Fruit fly (Drosophila melanogaster) whole organism, pupa: ENCODE measurements around the gene Rox8.

Experiments used
- CG13204 ChIP-seq: fragments of 200-800 bp; sonication (Bioruptor generic); optimal IDR thresholded peaks from 2 replicates; lab custom pipeline; 2018; ENCODE audit warnings: missing biosample characterization, mild to moderate bottlenecking, missing genetic modification characterization, moderate library complexity
- CG14655 ChIP-seq: fragments of 200-800 bp; sonication (Bioruptor generic); optimal IDR thresholded peaks from 3 replicates; lab custom pipeline; 2017; ENCODE audit warnings: mild to moderate bottlenecking, missing biosample characterization, missing genetic modification reagents, missing genetic modification characterization
- CG15710 ChIP-seq: fragments of 200-800 bp; sonication (Bioruptor generic); optimal IDR thresholded peaks from 2 replicates; lab custom pipeline; 2018; ENCODE audit warnings: missing biosample characterization, mild to moderate bottlenecking, missing genetic modification characterization, moderate library complexity
- CG17806 ChIP-seq: fragments of 200-800 bp; sonication (Bioruptor generic); optimal IDR thresholded peaks from 2 replicates; lab custom pipeline; 2018; ENCODE audit warnings: missing biosample characterization, mild to moderate bottlenecking, missing genetic modification characterization, moderate library complexity
- CG32121 ChIP-seq: fragments of 200-800 bp; sonication (Bioruptor generic); IDR thresholded peaks from 2 replicates; pipeline ENCODE4 v1.3.6; 2022; ENCODE audit warnings: missing biosample characterization, missing genetic modification characterization
- CG8159 ChIP-seq: fragments of 200-800 bp; sonication (Bioruptor generic); optimal IDR thresholded peaks from 3 replicates; lab custom pipeline; 2018; ENCODE audit warnings: missing biosample characterization, mild to moderate bottlenecking, missing genetic modification characterization, moderate library complexity
- CG8301 ChIP-seq: fragments of 200-800 bp; sonication (Bioruptor generic); optimal IDR thresholded peaks from 2 replicates; lab custom pipeline; 2018; ENCODE audit warnings: missing biosample characterization, mild to moderate bottlenecking, missing genetic modification characterization
- D1 ChIP-seq: fragments of 200-800 bp; sonication (Bioruptor generic); optimal IDR thresholded peaks from 2 replicates; lab custom pipeline; 2018; ENCODE audit warnings: missing biosample characterization, mild to moderate bottlenecking, missing genetic modification characterization, moderate library complexity
- EcR ChIP-seq: fragments of 200-800 bp; sonication (Bioruptor generic); optimal IDR thresholded peaks from 3 replicates; lab custom pipeline; 2019; ENCODE audit warnings: missing biosample characterization, missing genetic modification characterization, mild to moderate bottlenecking, moderate library complexity, missing genetic modification reagents
- Pif1A ChIP-seq: fragments of 200-800 bp; sonication (Bioruptor generic); optimal IDR thresholded peaks from 3 replicates; lab custom pipeline; 2016; ENCODE audit warnings: missing biosample characterization, missing genetic modification characterization
- Snoo ChIP-seq: fragments of 200-800 bp; sonication (Bioruptor generic); optimal IDR thresholded peaks from 3 replicates; lab custom pipeline; 2017; ENCODE audit warnings: missing biosample characterization, mild to moderate bottlenecking, missing genetic modification characterization, inconsistent platforms
- fd96Ca ChIP-seq: fragments of 200-800 bp; sonication (Bioruptor generic); IDR thresholded peaks from 3 replicates; pipeline ENCODE4 v1.3.6; 2022; ENCODE audit warnings: missing biosample characterization, missing genetic modification characterization

dm6 chr3R:24065718-24066117 is 17.7 kb upstream of the Rox8 start:
- no peak for TF ChIP-seq CG32121
- TF ChIP-seq CG17806 (tag; lab: Kevin White, UChicago), result no peak
- TF ChIP-seq Snoo (tag; lab: Kevin White, UChicago), result no peak
- no peak for TF ChIP-seq CG8159 (tag; lab: Kevin White, UChicago)
- TF ChIP-seq D1 (tag; lab: Kevin White, UChicago), result no peak
- no peak for TF ChIP-seq EcR
- no peak for TF ChIP-seq Pif1A (GFP tag; lab: Kevin White, UChicago)
- no peak for TF ChIP-seq CG14655 (GFP tag; lab: Kevin White, UChicago)
- TF ChIP-seq CG8301, result no peak
- no peak for TF ChIP-seq CG15710 (tag; lab: Kevin White, UChicago)
- TF ChIP-seq CG13204, result no peak
- no peak for TF ChIP-seq fd96Ca (GFP tag; lab: Robert Waterston, UW)
